Worm (Caenorhabditis elegans) whole organism, L3 larva: ENCODE measurements around the gene F14E5.2.

Experiments used
- R02D3.7 ChIP-seq: fragments of 150-350 bp; optimal IDR thresholded peaks from 2 replicates; lab custom pipeline; 2014; ENCODE audit warnings: missing biosample characterization, missing genetic modification characterization
- daf-12 ChIP-seq: fragments of 150-350 bp; optimal IDR thresholded peaks from 2 replicates; lab custom pipeline; 2014; ENCODE audit warnings: missing biosample characterization, missing genetic modification reagents, missing genetic modification characterization
- egl-5 ChIP-seq: fragments of 150-350 bp; optimal IDR thresholded peaks from 2 replicates; lab custom pipeline; 2017; ENCODE audit warnings: missing biosample characterization, missing genetic modification reagents, missing genetic modification characterization, inconsistent platforms
- elt-2 ChIP-seq: sonication (generic microtip); optimal IDR thresholded peaks from 2 replicates; lab custom pipeline; 2016; ENCODE audit warnings: missing genetic modification reagents, mild to moderate bottlenecking, missing genetic modification characterization, missing compliant biosample characterization
- elt-3 ChIP-seq, 3 experiments: fragments of 150-350 bp in 1 of 3; sonication (generic microtip) in 2 of 3; optimal IDR thresholded peaks; 2 replicates in 2 of 3; 4 replicates in 1 of 3; lab custom pipeline; 2014 to 2017; ENCODE audit warnings: missing biosample characterization in 3 of 3, missing genetic modification characterization in 3 of 3
- lin-15B ChIP-seq: fragments of 150-350 bp; optimal IDR thresholded peaks from 2 replicates; lab custom pipeline; 2014; ENCODE audit warnings: missing biosample characterization, missing genetic modification characterization
- lin-39 ChIP-seq: fragments of 150-350 bp; optimal IDR thresholded peaks from 2 replicates; lab custom pipeline; 2018; ENCODE audit warnings: missing biosample characterization, missing genetic modification reagents, missing genetic modification characterization
- mdl-1 ChIP-seq: fragments of 150-350 bp; optimal IDR thresholded peaks from 2 replicates; lab custom pipeline; 2014; ENCODE audit warnings: missing biosample characterization, missing genetic modification characterization
- nhr-76 ChIP-seq: fragments of 150-350 bp; sonication (generic microtip); optimal IDR thresholded peaks from 5 replicates; lab custom pipeline; 2014; ENCODE audit warnings: missing biosample characterization, missing genetic modification characterization
- skn-1 ChIP-seq: fragments of 150-350 bp; optimal IDR thresholded peaks from 2 replicates; lab custom pipeline; 2014; ENCODE audit warnings: missing biosample characterization, missing genetic modification characterization
- snpc-4 ChIP-seq: fragments of 150-350 bp; optimal IDR thresholded peaks from 2 replicates; lab custom pipeline; 2014; ENCODE audit warnings: missing biosample characterization, missing genetic modification characterization
- tbx-2 ChIP-seq: sonication (generic microtip); optimal IDR thresholded peaks from 2 replicates; lab custom pipeline; 2016; ENCODE audit warnings: mild to moderate bottlenecking, missing genetic modification characterization, missing compliant biosample characterization
- unc-62 ChIP-seq: fragments of 150-350 bp; sonication (generic microtip); optimal IDR thresholded peaks from 4 replicates; lab custom pipeline; 2014; ENCODE audit warnings: missing biosample characterization, missing genetic modification reagents, missing genetic modification characterization

DNA sequence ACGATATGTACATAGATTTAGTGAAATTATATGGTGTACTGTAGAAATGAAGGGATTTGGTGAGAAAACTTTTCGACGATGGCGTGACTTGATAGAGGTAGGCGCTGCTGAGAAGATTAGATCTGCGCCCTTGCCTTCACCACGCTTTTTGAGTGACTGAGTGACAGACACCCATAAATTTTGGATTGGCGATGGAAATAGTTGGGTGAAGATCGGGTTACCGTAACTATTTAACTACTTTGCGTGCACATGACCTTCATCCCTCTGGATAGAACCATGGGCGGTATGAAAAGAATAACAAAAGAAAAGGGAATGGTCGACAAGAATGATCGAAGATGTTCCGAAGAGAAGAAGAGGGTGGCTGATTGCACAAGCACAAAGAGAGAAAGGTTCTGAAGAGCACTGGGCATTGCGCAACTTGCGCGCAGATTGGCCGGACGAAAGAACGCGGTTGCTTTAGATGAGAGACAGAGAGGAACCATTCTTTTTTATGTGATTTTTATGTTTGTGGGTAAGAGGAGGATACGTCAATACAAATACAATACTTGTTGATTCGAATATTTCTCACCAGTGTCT, 13.1 kb downstream of the F14E5.2 start:
- TF ChIP-seq lin-39 (tag; lab: Kevin White, UChicago) (no peak), tbx-2 (tag; lab: Kevin White, UChicago) (no peak), daf-12 (tag; lab: Kevin White, UChicago) (no peak), R02D3.7 (tag; lab: Kevin White, UChicago) (no peak), elt-3 (tag; optimal IDR thresholded peaks at IDR 0.05; lab: Kevin White, UChicago) (no peak), unc-62 (GFP tag; lab: Kevin White, UChicago) (no peak), egl-5 (tag; lab: Kevin White, UChicago) (no peak), mdl-1 (no peak), elt-2 (tag; lab: Kevin White, UChicago) (no peak), snpc-4 (no peak), nhr-76 (tag; lab: Kevin White, UChicago) (no peak), skn-1 (tag; lab: Kevin White, UChicago) (no peak), lin-15B (tag; lab: Kevin White, UChicago) (no peak)
